Worm (Caenorhabditis elegans): ENCODE results near the gene glb-28.

ce11 chrX:15352871-15353270 lies 35.8 kb upstream of the glb-28 start:
- TF ChIP-seq skn-1 (tag; optimal IDR thresholded peaks at IDR 0.05) (no peak), ama-1 (optimal IDR thresholded peaks at IDR 0.05) (no peak), fkh-10 (GFP tag; optimal IDR thresholded peaks at IDR 0.05) (no peak), arid-1 (GFP tag; conservative IDR thresholded peaks at IDR 0.05) (no peak), pha-4 (GFP tag; IDR thresholded peaks at IDR 0.05) (no peak), pha-4 (tag; optimal IDR thresholded peaks at IDR 0.05) (no peak), nhr-102 (tag; optimal IDR thresholded peaks at IDR 0.05) (no peak), F44E2.7 (GFP tag; IDR thresholded peaks at IDR 0.05) (no peak), daf-8 (GFP tag; IDR thresholded peaks at IDR 0.05) (no peak), nhr-42 (GFP tag; IDR thresholded peaks at IDR 0.05) (no peak), ceh-20 (GFP tag; IDR thresholded peaks at IDR 0.05) (no peak)
